Worm (Caenorhabditis elegans): ENCODE results near the gene ttc-36.

ce11 chrII:10011733-10012132 is 18.3 kb upstream of the ttc-36 start:
- TF ChIP-seq cebp-2 (GFP tag; IDR thresholded peaks at IDR 0.05), result no peak
- no peak for TF ChIP-seq let-526 (GFP tag; IDR thresholded peaks at IDR 0.05)
- no peak for TF ChIP-seq Y79H2A.3 (GFP tag; conservative IDR thresholded peaks at IDR 0.05)
- TF ChIP-seq lsy-27 (tag; optimal IDR thresholded peaks at IDR 0.05; ENCODE audit: borderline replicate concordance, insufficient read depth), result no peak
- TF ChIP-seq ztf-25 (GFP tag; IDR thresholded peaks at IDR 0.05), result no peak
- no peak for TF ChIP-seq sdz-38 (tag; optimal IDR thresholded peaks at IDR 0.05)
- TF ChIP-seq snpc-3.4 (tag; optimal IDR thresholded peaks at IDR 0.05), result no peak

Measured in whole organism, young adult.